Fruit fly (Drosophila melanogaster) whole organism, embryonic: ENCODE measurements around the gene CG13984.

Experiments
- Abd-B ChIP-seq: fragments of 200-800 bp; sonication (Bioruptor generic); optimal IDR thresholded peaks from 2 replicates; lab custom pipeline; 2018; ENCODE audit warnings: missing biosample characterization, mild to moderate bottlenecking, missing genetic modification characterization, moderate library complexity
- Adf1 ChIP-seq: fragments of 200-800 bp; sonication (Bioruptor generic); IDR thresholded peaks from 2 replicates; pipeline ENCODE4 v1.3.6; 2022; ENCODE audit warnings: missing biosample characterization, missing genetic modification characterization
- CG10654 ChIP-seq: fragments of 200-800 bp; sonication (Bioruptor generic); optimal IDR thresholded peaks from 2 replicates; lab custom pipeline; 2016; ENCODE audit warnings: missing biosample characterization, missing genetic modification characterization
- CG12219 ChIP-seq: fragments of 200-800 bp; sonication (Bioruptor generic); optimal IDR thresholded peaks from 3 replicates; lab custom pipeline; 2018; ENCODE audit warnings: missing biosample characterization, mild to moderate bottlenecking, missing genetic modification characterization
- CG1233 ChIP-seq: fragments of 200-800 bp; sonication (Bioruptor generic); optimal IDR thresholded peaks from 4 replicates; lab custom pipeline; 2018; ENCODE audit warnings: missing biosample characterization, mild to moderate bottlenecking, missing genetic modification characterization
- CG12659 ChIP-seq: fragments of 200-800 bp; sonication (Bioruptor generic); optimal IDR thresholded peaks from 3 replicates; lab custom pipeline; 2017; ENCODE audit warnings: mild to moderate bottlenecking, missing biosample characterization, missing genetic modification reagents, missing genetic modification characterization
- CG13296 ChIP-seq: fragments of 200-800 bp; sonication (Bioruptor generic); optimal IDR thresholded peaks from 3 replicates; lab custom pipeline; 2018; ENCODE audit warnings: missing biosample characterization, mild to moderate bottlenecking, missing genetic modification characterization
- CG13775 ChIP-seq: fragments of 200-800 bp; sonication (Bioruptor generic); optimal IDR thresholded peaks from 3 replicates; lab custom pipeline; 2017; ENCODE audit warnings: missing biosample characterization, mild to moderate bottlenecking, missing genetic modification characterization
- CG1647 ChIP-seq: fragments of 200-800 bp; sonication (Bioruptor generic); optimal IDR thresholded peaks from 3 replicates; lab custom pipeline; 2016; ENCODE audit warnings: missing biosample characterization, missing genetic modification characterization
- CG17829 ChIP-seq: fragments of 200-800 bp; optimal IDR thresholded peaks from 2 replicates; lab custom pipeline; 2019; ENCODE audit warnings: missing biosample characterization, mild to moderate bottlenecking, missing genetic modification characterization, moderate library complexity
- CG18476 ChIP-seq: fragments of 200-800 bp; sonication (Bioruptor generic); optimal IDR thresholded peaks from 2 replicates; lab custom pipeline; 2016; ENCODE audit warnings: missing biosample characterization, mild to moderate bottlenecking, missing genetic modification characterization
- CG31365 ChIP-seq: fragments of 200-800 bp; sonication (Bioruptor generic); optimal IDR thresholded peaks from 2 replicates; lab custom pipeline; 2018; ENCODE audit warnings: missing biosample characterization, mild to moderate bottlenecking, missing genetic modification characterization
- CG31388 ChIP-seq: fragments of 200-800 bp; sonication (Bioruptor generic); optimal IDR thresholded peaks from 2 replicates; lab custom pipeline; 2016; ENCODE audit warnings: missing biosample characterization, missing genetic modification characterization
- CG4282 ChIP-seq: fragments of 200-800 bp; sonication (Bioruptor generic); optimal IDR thresholded peaks from 2 replicates; lab custom pipeline; 2016; ENCODE audit warnings: missing biosample characterization, missing genetic modification characterization
- CG4854 ChIP-seq: fragments of 200-800 bp; sonication (Bioruptor generic); optimal IDR thresholded peaks from 2 replicates; lab custom pipeline; 2016; ENCODE audit warnings: missing biosample characterization, missing genetic modification characterization, inconsistent platforms
- CG5180 ChIP-seq: fragments of 200-800 bp; sonication (Bioruptor generic); optimal IDR thresholded peaks from 3 replicates; lab custom pipeline; 2017; ENCODE audit warnings: missing biosample characterization, missing genetic modification characterization, mild to moderate bottlenecking, moderate library complexity, missing genetic modification reagents
- CG6765 ChIP-seq: fragments of 200-800 bp; sonication (Bioruptor generic); optimal IDR thresholded peaks from 3 replicates; lab custom pipeline; 2017; ENCODE audit warnings: missing biosample characterization, mild to moderate bottlenecking, missing genetic modification characterization
- CG7271 ChIP-seq: fragments of 200-800 bp; sonication (Bioruptor generic); optimal IDR thresholded peaks from 2 replicates; lab custom pipeline; 2018; ENCODE audit warnings: missing biosample characterization, mild to moderate bottlenecking, missing genetic modification characterization, moderate library complexity
- CG7839 ChIP-seq: fragments of 200-800 bp; sonication (Bioruptor generic); optimal IDR thresholded peaks from 3 replicates; lab custom pipeline; 2018; ENCODE audit warnings: missing biosample characterization, mild to moderate bottlenecking, missing genetic modification characterization, moderate library complexity
- CG7928 ChIP-seq: fragments of 200-800 bp; sonication (Bioruptor generic); optimal IDR thresholded peaks from 2 replicates; lab custom pipeline; 2017; ENCODE audit warnings: missing biosample characterization, mild to moderate bottlenecking, missing genetic modification characterization
- CG8089 ChIP-seq: fragments of 200-800 bp; sonication (Bioruptor generic); optimal IDR thresholded peaks from 3 replicates; lab custom pipeline; 2016; ENCODE audit warnings: missing biosample characterization, missing genetic modification characterization
- CG9932 ChIP-seq: fragments of 200-800 bp; sonication (Bioruptor generic); IDR thresholded peaks from 2 replicates; pipeline ENCODE4 v1.3.6; 2022; ENCODE audit warnings: missing biosample characterization, missing genetic modification characterization
- Fer3 ChIP-seq: fragments of 200-800 bp; sonication (Bioruptor generic); optimal IDR thresholded peaks from 2 replicates; lab custom pipeline; 2018; ENCODE audit warnings: missing biosample characterization, mild to moderate bottlenecking, missing genetic modification characterization, moderate library complexity
- Gug ChIP-seq: fragments of 200-800 bp; sonication (Bioruptor generic); IDR thresholded peaks from 4 replicates; pipeline ENCODE4 v1.3.6; 2022; ENCODE audit warnings: missing biosample characterization, missing genetic modification characterization
- Kr ChIP-seq: fragments of 200-800 bp; sonication (Bioruptor generic); optimal IDR thresholded peaks from 2 replicates; lab custom pipeline; 2017; ENCODE audit warnings: missing biosample characterization, mild to moderate bottlenecking, missing genetic modification characterization
- Oli ChIP-seq: fragments of 200-800 bp; sonication (Bioruptor generic); optimal IDR thresholded peaks from 2 replicates; lab custom pipeline; 2018; ENCODE audit warnings: missing biosample characterization, mild to moderate bottlenecking, missing genetic modification characterization, moderate library complexity
- Ptx1 ChIP-seq: fragments of 200-800 bp; sonication (Bioruptor generic); IDR thresholded peaks from 2 replicates; pipeline ENCODE4 v1.3.6; 2022; ENCODE audit warnings: missing biosample characterization, missing genetic modification characterization
- Rfx ChIP-seq: fragments of 200-800 bp; sonication (Bioruptor generic); IDR thresholded peaks from 2 replicates; pipeline ENCODE4 v1.3.6; 2022; ENCODE audit warnings: missing biosample characterization, missing genetic modification characterization
- Six4 ChIP-seq: fragments of 200-800 bp; sonication (Bioruptor generic); optimal IDR thresholded peaks from 2 replicates; lab custom pipeline; 2016; ENCODE audit warnings: missing biosample characterization, missing genetic modification characterization
- Sry-δ ChIP-seq: fragments of 200-800 bp; sonication (Bioruptor generic); optimal IDR thresholded peaks from 2 replicates; lab custom pipeline; 2016; ENCODE audit warnings: missing biosample characterization, missing genetic modification characterization
- abd-A ChIP-seq: fragments of 200-800 bp; sonication (Bioruptor generic); optimal IDR thresholded peaks from 3 replicates; lab custom pipeline; 2019; ENCODE audit warnings: missing biosample characterization, mild to moderate bottlenecking, missing genetic modification characterization, moderate library complexity
- ase ChIP-seq: fragments of 200-800 bp; sonication (Bioruptor generic); IDR thresholded peaks from 3 replicates; pipeline ENCODE4 v1.3.6; 2022; ENCODE audit warnings: missing biosample characterization, missing genetic modification characterization
- ci ChIP-seq: fragments of 200-800 bp; sonication (Bioruptor generic); IDR thresholded peaks from 3 replicates; pipeline ENCODE4 v1.3.6; 2022; ENCODE audit warnings: missing biosample characterization, missing genetic modification characterization
- crc ChIP-seq: fragments of 200-800 bp; sonication (Bioruptor generic); optimal IDR thresholded peaks from 2 replicates; lab custom pipeline; 2016; ENCODE audit warnings: missing biosample characterization, missing genetic modification characterization
- dan ChIP-seq: fragments of 200-800 bp; sonication (Bioruptor generic); IDR thresholded peaks from 2 replicates; pipeline ENCODE4 v1.3.6; 2022; ENCODE audit warnings: missing biosample characterization, missing genetic modification characterization
- disco-r ChIP-seq: fragments of 200-800 bp; sonication (Bioruptor generic); optimal IDR thresholded peaks from 2 replicates; lab custom pipeline; 2016; ENCODE audit warnings: missing biosample characterization, missing genetic modification characterization
- gce ChIP-seq: fragments of 200-800 bp; sonication (Bioruptor generic); IDR thresholded peaks from 3 replicates; pipeline ENCODE4 v1.3.6; 2022; ENCODE audit warnings: missing biosample characterization, missing genetic modification characterization
- grn ChIP-seq: fragments of 200-800 bp; sonication (Bioruptor generic); optimal IDR thresholded peaks from 3 replicates; lab custom pipeline; 2017; ENCODE audit warnings: missing biosample characterization, missing genetic modification characterization
- gro ChIP-seq: fragments of 200-800 bp; sonication (Bioruptor generic); optimal IDR thresholded peaks from 2 replicates; lab custom pipeline; 2016; ENCODE audit warnings: missing biosample characterization, missing genetic modification characterization
- ham ChIP-seq: fragments of 200-800 bp; sonication (Bioruptor generic); IDR thresholded peaks from 2 replicates; pipeline ENCODE4 v1.3.6; 2022; ENCODE audit warnings: missing biosample characterization, missing genetic modification characterization
- luna ChIP-seq: fragments of 200-800 bp; sonication (Bioruptor generic); optimal IDR thresholded peaks from 2 replicates; lab custom pipeline; 2016; ENCODE audit warnings: missing biosample characterization, missing genetic modification characterization
- otp ChIP-seq: fragments of 200-800 bp; sonication (Bioruptor generic); IDR thresholded peaks from 3 replicates; pipeline ENCODE4, ENCODE4 v1.3.6; 2022; ENCODE audit warnings: missing biosample characterization, missing genetic modification characterization
- pan ChIP-seq, 4 experiments: fragments of >200 bp in 3 of 4; fragments of 200-800 bp in 1 of 4; sonication (Bioruptor generic) in 1 of 4; optimal IDR thresholded peaks in 3 of 4; IDR thresholded peaks in 1 of 4; 2 replicates each; pipeline versions ENCODE4 v1.3.6 to Lab custom; 2017 to 2022; ENCODE audit warnings: missing biosample characterization in 2 of 4, missing genetic modification characterization in 2 of 4, mixed read lengths in 1 of 4
- pros ChIP-seq: fragments of 200-800 bp; sonication (Bioruptor generic); optimal IDR thresholded peaks from 3 replicates; lab custom pipeline; 2019; ENCODE audit warnings: missing biosample characterization, mild to moderate bottlenecking, missing genetic modification characterization, moderate library complexity
- rib ChIP-seq: fragments of 200-800 bp; sonication (Bioruptor generic); IDR thresholded peaks from 2 replicates; pipeline ENCODE4 v1.3.6; 2022; ENCODE audit warnings: missing biosample characterization, missing genetic modification characterization
- run ChIP-seq: fragments of 200-800 bp; sonication (Bioruptor generic); optimal IDR thresholded peaks from 3 replicates; lab custom pipeline; 2018; ENCODE audit warnings: missing biosample characterization, mild to moderate bottlenecking, missing genetic modification characterization
- schlank ChIP-seq: fragments of 200-800 bp; sonication (Bioruptor generic); optimal IDR thresholded peaks from 2 replicates; lab custom pipeline; 2018; ENCODE audit warnings: missing biosample characterization, mild to moderate bottlenecking, missing genetic modification characterization
- sim ChIP-seq: fragments of 200-800 bp; sonication (Bioruptor generic); IDR thresholded peaks from 2 replicates; pipeline ENCODE4 v1.3.6; 2022; ENCODE audit warnings: missing biosample characterization, missing genetic modification characterization
- sqz ChIP-seq: fragments of 200-800 bp; sonication (Bioruptor generic); optimal IDR thresholded peaks from 3 replicates; lab custom pipeline; 2018; ENCODE audit warnings: missing biosample characterization, mild to moderate bottlenecking, missing genetic modification characterization
- wek ChIP-seq: fragments of 200-800 bp; sonication (Bioruptor generic); optimal IDR thresholded peaks from 3 replicates; lab custom pipeline; 2018; ENCODE audit warnings: missing biosample characterization, mild to moderate bottlenecking, missing genetic modification characterization, moderate library complexity

Gene CG13984

dm6 chr2L:6351809-6352182 lies 43.2 kb downstream of the CG13984 start (continued):
- TF ChIP-seq CG1647 (peak; percentile 69), CG6765 (GFP tag; lab: Kevin White, UChicago) (peak; percentile 59), CG31365 (tag; lab: Kevin White, UChicago) (peak; percentile 14), gro (GFP tag; lab: Kevin White, UChicago) (peak; percentile 83), run (tag; lab: Kevin White, UChicago) (peak; percentile 59), CG4854 (GFP tag; lab: Kevin White, UChicago) (peak; percentile 50), disco-r (GFP tag; lab: Kevin White, UChicago) (peak; percentile 68), rib (peak; percentile 85), Gug (GFP tag; lab: Robert Waterston, UW) (peak; percentile 74; the same call in 3 of the 4 replicates), ase (GFP tag; lab: Robert Waterston, UW) (peak; percentile 55; the same call in 2 of the 3 replicates), CG8089 (GFP tag; lab: Kevin White, UChicago) (peak; percentile 37), Sry-δ (GFP tag; lab: Kevin White, UChicago) (peak; percentile 34), CG12219 (peak; percentile 68), CG7928 (peak; percentile 52), CG1233 (GFP tag; lab: Kevin White, UChicago) (peak; percentile 82), CG5180 (GFP tag; lab: Kevin White, UChicago) (peak; percentile 64), CG12659 (GFP tag; lab: Kevin White, UChicago) (peak; percentile 87), schlank (tag; lab: Kevin White, UChicago) (peak; percentile 79), sim (GFP tag; lab: Robert Waterston, UW) (no peak; the same call in 1 of the 2 replicates), sqz (GFP tag; lab: Kevin White, UChicago) (peak; percentile 45), abd-A (tag; lab: Kevin White, UChicago) (no peak), Oli (tag; lab: Kevin White, UChicago) (peak; percentile 84), Abd-B (GFP tag; lab: Kevin White, UChicago) (peak; percentile 93), crc (GFP tag; lab: Kevin White, UChicago) (peak; percentile 78), CG18476 (GFP tag; lab: Kevin White, UChicago) (peak; percentile 57), CG10654 (GFP tag; lab: Kevin White, UChicago) (peak; percentile 72), Fer3 (tag; lab: Kevin White, UChicago) (peak; percentile 90), CG7839 (tag; lab: Kevin White, UChicago) (peak; percentile 95), wek (GFP tag; lab: Kevin White, UChicago) (no peak), CG13775 (GFP tag; lab: Kevin White, UChicago) (peak; percentile 57), Ptx1 (GFP tag; lab: Robert Waterston, UW) (peak; percentile 94), pan (optimal IDR thresholded peaks at IDR 0.05; lab: Kevin White, UChicago) (no peak), pan (GFP tag; optimal IDR thresholded peaks at IDR 0.05 in 1 of 2, IDR thresholded peaks at IDR 0.05 in 1 of 2) (peak in 1 of 2 experiments; percentile 78), Adf1 (peak; percentile 65), grn (GFP tag; lab: Kevin White, UChicago) (peak; percentile 89), gce (GFP tag; lab: Robert Waterston, UW) (peak; percentile 66; the same call in 1 of the 3 replicates), Rfx (GFP tag; lab: Robert Waterston, UW) (peak; percentile 94), ci (GFP tag; lab: Robert Waterston, UW) (peak; percentile 47; the same call in 1 of the 3 replicates), CG31388 (peak; percentile 58), CG17829 (tag; lab: Kevin White, UChicago) (peak; percentile 70), CG7271 (no peak), pros (GFP tag; lab: Kevin White, UChicago) (no peak), Kr (GFP tag; lab: Kevin White, UChicago) (no peak), CG13296 (GFP tag; lab: Kevin White, UChicago) (peak; percentile 86), CG4282 (GFP tag; lab: Kevin White, UChicago) (peak; percentile 30), ham (GFP tag; lab: Robert Waterston, UW) (peak; percentile 51; the same call in 1 of the 2 replicates), otp (peak; percentile 47; the same call in 1 of the 3 replicates), luna (peak; percentile 73), CG9932 (GFP tag; lab: Robert Waterston, UW) (peak; percentile 95), Six4 (GFP tag; lab: Kevin White, UChicago) (peak; percentile 53), dan (GFP tag; lab: Robert Waterston, UW) (no peak)
